Worm (Caenorhabditis elegans) whole organism, early embryonic: ENCODE results near the gene C09H10.4.

Experiments used
- B0310.2 ChIP-seq: sonication (generic microtip); optimal IDR thresholded peaks from 2 replicates; lab custom pipeline; 2016; ENCODE audit warnings: mild to moderate bottlenecking, missing genetic modification characterization, missing compliant biosample characterization
- F13C5.2 ChIP-seq: sonication (generic microtip); optimal IDR thresholded peaks from 2 replicates; lab custom pipeline; 2017; ENCODE audit warnings: mild to moderate bottlenecking, missing genetic modification characterization, inconsistent platforms, missing compliant biosample characterization
- aly-1 ChIP-seq: sonication (generic microtip); optimal IDR thresholded peaks from 2 replicates; lab custom pipeline; 2016; ENCODE audit warnings: missing genetic modification characterization, missing compliant biosample characterization
- ama-1 ChIP-seq: fragments of 150-350 bp; optimal IDR thresholded peaks from 2 replicates; lab custom pipeline; 2014
- ceh-13 ChIP-seq: fragments of 200-800 bp; sonication (Bioruptor generic); optimal IDR thresholded peaks from 2 replicates; lab custom pipeline; 2018; ENCODE audit warnings: mild to moderate bottlenecking, missing genetic modification characterization, missing compliant biosample characterization
- ceh-36 ChIP-seq: sonication (generic microtip); optimal IDR thresholded peaks from 2 replicates; lab custom pipeline; 2016; ENCODE audit warnings: missing genetic modification characterization, inconsistent platforms, missing compliant biosample characterization
- ets-7 ChIP-seq: sonication (generic microtip); optimal IDR thresholded peaks from 2 replicates; lab custom pipeline; 2016; ENCODE audit warnings: missing genotype, missing genetic modification characterization, missing compliant biosample characterization
- flt-1 ChIP-seq: fragments of 200-800 bp; sonication (Bioruptor generic); IDR thresholded peaks from 2 replicates; pipeline ENCODE4 v1.3.6; 2022; ENCODE audit warnings: missing genetic modification characterization, missing compliant biosample characterization
- hmbx-1 ChIP-seq: sonication (generic microtip); optimal IDR thresholded peaks from 2 replicates; lab custom pipeline; 2016; ENCODE audit warnings: mild to moderate bottlenecking, missing genetic modification characterization, missing compliant biosample characterization
- hmg-4 ChIP-seq: fragments of 200-800 bp; sonication (Bioruptor generic); optimal IDR thresholded peaks from 2 replicates; lab custom pipeline; 2018; ENCODE audit warnings: mild to moderate bottlenecking, missing genetic modification characterization, missing compliant biosample characterization
- hnd-1 ChIP-seq: sonication (generic microtip); optimal IDR thresholded peaks from 2 replicates; lab custom pipeline; 2016; ENCODE audit warnings: missing genetic modification characterization, missing compliant biosample characterization
- pes-1 ChIP-seq: fragments of 200-800 bp; sonication (Bioruptor generic); IDR thresholded peaks from 2 replicates; pipeline ENCODE4 v1.3.6; 2022; ENCODE audit warnings: missing genetic modification reagents, missing genetic modification characterization, missing compliant biosample characterization
- scrt-1 ChIP-seq: fragments of 200-800 bp; sonication (Bioruptor generic); IDR thresholded peaks from 2 replicates; pipeline ENCODE4 v1.3.6; 2022; ENCODE audit warnings: missing genetic modification characterization, missing compliant biosample characterization
- sea-1 ChIP-seq: fragments of 200-800 bp; sonication (Bioruptor generic); conservative IDR thresholded peaks from 2 replicates; pipeline ENCODE4 v1.3.6; 2022; ENCODE audit warnings: missing genetic modification characterization, missing compliant biosample characterization
- tbx-11 ChIP-seq: fragments of 200-800 bp; sonication (Bioruptor generic); IDR thresholded peaks from 2 replicates; pipeline ENCODE4 v1.3.6; 2022; ENCODE audit warnings: missing genetic modification characterization, missing compliant biosample characterization
- tbx-37 ChIP-seq: fragments of 200-800 bp; sonication (Bioruptor generic); conservative IDR thresholded peaks from 2 replicates; pipeline ENCODE4 v1.3.6; 2022; ENCODE audit warnings: missing genetic modification reagents, missing genetic modification characterization, missing compliant biosample characterization
- tra-4 ChIP-seq: sonication (generic microtip); optimal IDR thresholded peaks from 2 replicates; lab custom pipeline; 2017; ENCODE audit warnings: missing genetic modification characterization, missing compliant biosample characterization

The C09H10.4 gene

ce11 chrII:11127364-11127763 lies 27.4 kb downstream of the C09H10.4 start, which contains the start of gene F40F8.1:
TSS of gene F40F8.1 (plus strand) at chrII:11127664.
- TF ChIP-seq sea-1 (GFP tag; lab: Robert Waterston, UW) (no peak), F13C5.2 (tag; lab: Kevin White, UChicago) (no peak), ets-7 (tag; lab: Kevin White, UChicago) (no peak), tbx-11 (GFP tag; lab: Robert Waterston, UW) (no peak), tra-4 (tag; lab: Kevin White, UChicago) (no peak)

- TF ChIP-seq ama-1 (lab: Kevin White, UChicago) (no peak), B0310.2 (tag; lab: Kevin White, UChicago) (no peak), hmg-4 (GFP tag; lab: Kevin White, UChicago) (no peak), scrt-1 (GFP tag; lab: Robert Waterston, UW) (no peak), tbx-37 (GFP tag; lab: Robert Waterston, UW) (no peak), tbx-11 (GFP tag; lab: Robert Waterston, UW) (no peak), ets-7 (tag; lab: Kevin White, UChicago) (no peak), hmbx-1 (tag; lab: Kevin White, UChicago) (no peak), flt-1 (GFP tag; lab: Robert Waterston, UW) (no peak), aly-1 (tag; lab: Kevin White, UChicago) (no peak)
Measured at ce11 chrII:11128989-11129388, 29.0 kb downstream of the C09H10.4 start, which contains the start of gene F40F8.3. TSS of gene F40F8.3 (plus strand) at chrII:11129289.

ce11 chrII:11129517-11129916 lies 29.6 kb downstream of the C09H10.4 start, which contains the start of gene F40F8.12:
TSS of gene F40F8.12 (plus strand) at chrII:11129817.
- TF ChIP-seq tbx-11 (GFP tag; lab: Robert Waterston, UW): no peak
- TF ChIP-seq sea-1 (GFP tag; lab: Robert Waterston, UW): no peak
- TF ChIP-seq hmbx-1 (tag; lab: Kevin White, UChicago): no peak
- no peak for TF ChIP-seq ama-1 (lab: Kevin White, UChicago)
- no peak for TF ChIP-seq hnd-1 (tag; lab: Kevin White, UChicago)
- no peak for TF ChIP-seq hmg-4 (GFP tag; lab: Kevin White, UChicago)
- no peak for TF ChIP-seq ceh-36
- no peak for TF ChIP-seq flt-1 (GFP tag; lab: Robert Waterston, UW)
- no peak for TF ChIP-seq ets-7 (tag; lab: Kevin White, UChicago)

ce11 chrII:11132542-11132941 lies 32.6 kb downstream of the C09H10.4 start, which contains the start of gene F40F8.11:
TSS of gene F40F8.11 (minus strand) at chrII:11132590.
- TF ChIP-seq flt-1 (GFP tag; lab: Robert Waterston, UW) (no peak), sea-1 (GFP tag; lab: Robert Waterston, UW) (no peak), hnd-1 (tag; lab: Kevin White, UChicago) (no peak)

ce11 chrII:11134828-11135227 lies 34.9 kb downstream of the C09H10.4 start, which contains the start of gene F40F8.5:
TSS of gene F40F8.5 (minus strand) at chrII:11134928.
- TF ChIP-seq F13C5.2 (tag; lab: Kevin White, UChicago) (no peak), B0310.2 (tag; lab: Kevin White, UChicago) (no peak), tra-4 (tag; lab: Kevin White, UChicago) (no peak), hnd-1 (tag; lab: Kevin White, UChicago) (no peak), ceh-36 (no peak), ama-1 (lab: Kevin White, UChicago) (no peak), hmg-4 (GFP tag; lab: Kevin White, UChicago) (no peak), scrt-1 (GFP tag; lab: Robert Waterston, UW) (no peak), tbx-37 (GFP tag; lab: Robert Waterston, UW) (no peak), ceh-13 (GFP tag; lab: Kevin White, UChicago) (no peak), flt-1 (GFP tag; lab: Robert Waterston, UW) (no peak), hmbx-1 (tag; lab: Kevin White, UChicago) (no peak), tbx-11 (GFP tag; lab: Robert Waterston, UW) (no peak), sea-1 (GFP tag; lab: Robert Waterston, UW) (no peak), pes-1 (GFP tag; lab: Robert Waterston, UW) (no peak)

- TF ChIP-seq hnd-1 (tag; lab: Kevin White, UChicago) (no peak), ceh-13 (GFP tag; lab: Kevin White, UChicago) (no peak), aly-1 (tag; lab: Kevin White, UChicago) (no peak), tbx-37 (GFP tag; lab: Robert Waterston, UW) (no peak), pes-1 (GFP tag; lab: Robert Waterston, UW) (no peak), tra-4 (tag; lab: Kevin White, UChicago) (no peak), F13C5.2 (tag; lab: Kevin White, UChicago) (no peak), ets-7 (tag; lab: Kevin White, UChicago) (no peak), ama-1 (lab: Kevin White, UChicago) (no peak), B0310.2 (tag; lab: Kevin White, UChicago) (no peak)
Measured at ce11 chrII:11135773-11136172, 35.8 kb downstream of the C09H10.4 start.

ce11 chrII:11140140-11140539 lies 40.2 kb downstream of the C09H10.4 start, which contains the start of gene F40F8.4:
TSS of gene F40F8.4 (minus strand) at chrII:11140240.
- no peak for TF ChIP-seq tbx-37 (GFP tag; lab: Robert Waterston, UW)
- TF ChIP-seq tbx-11 (GFP tag; lab: Robert Waterston, UW): no peak
- TF ChIP-seq ets-7 (tag; lab: Kevin White, UChicago): no peak
- TF ChIP-seq ceh-36: no peak
- no peak for TF ChIP-seq ceh-13 (GFP tag; lab: Kevin White, UChicago)
- TF ChIP-seq hnd-1 (tag; lab: Kevin White, UChicago): no peak
- no peak for TF ChIP-seq ama-1 (lab: Kevin White, UChicago)

- TF ChIP-seq ama-1 (lab: Kevin White, UChicago) (no peak), hmg-4 (GFP tag; lab: Kevin White, UChicago) (no peak), ceh-13 (GFP tag; lab: Kevin White, UChicago) (no peak)
Measured at ce11 chrII:11142571-11142970, 42.6 kb downstream of the C09H10.4 start, which contains the start of gene arrd-6. TSS of gene arrd-6 (plus strand) at chrII:11142739.
